Fruit fly (Drosophila melanogaster) whole organism, embryonic: Measurements from ENCODE around the gene CG15034.
A peak's percentile ranks its signal among the peaks of the same experiment; 100 is the strongest.

ENCODE experiments used
- Asciz ChIP-seq: fragments of 200-800 bp; sonication (Bioruptor generic); optimal IDR thresholded peaks from 2 replicates; lab custom pipeline; 2017; ENCODE audit warnings: missing biosample characterization, mild to moderate bottlenecking, missing genetic modification characterization, missing genetic modification reagents
- CG10565 ChIP-seq: fragments of 200-800 bp; sonication (Bioruptor generic); optimal IDR thresholded peaks from 3 replicates; lab custom pipeline; 2016; ENCODE audit warnings: missing biosample characterization, mild to moderate bottlenecking, missing genetic modification characterization
- CG11695 ChIP-seq: fragments of 200-800 bp; sonication (Bioruptor generic); IDR thresholded peaks from 3 replicates; pipeline ENCODE4 v1.3.6; 2022; ENCODE audit warnings: missing biosample characterization, missing genetic modification characterization
- CG12155 ChIP-seq: fragments of 200-800 bp; sonication (Bioruptor generic); optimal IDR thresholded peaks from 3 replicates; lab custom pipeline; 2016; ENCODE audit warnings: missing biosample characterization, missing genetic modification characterization
- CG12299 ChIP-seq: fragments of 200-800 bp; sonication (Bioruptor generic); optimal IDR thresholded peaks from 2 replicates; lab custom pipeline; 2018; ENCODE audit warnings: missing biosample characterization, mild to moderate bottlenecking, missing genetic modification characterization
- CG12659 ChIP-seq: fragments of 200-800 bp; sonication (Bioruptor generic); optimal IDR thresholded peaks from 3 replicates; lab custom pipeline; 2017; ENCODE audit warnings: mild to moderate bottlenecking, missing biosample characterization, missing genetic modification reagents, missing genetic modification characterization
- CG12769 ChIP-seq: fragments of 200-800 bp; sonication (Bioruptor generic); optimal IDR thresholded peaks from 2 replicates; lab custom pipeline; 2019; ENCODE audit warnings: missing biosample characterization, mild to moderate bottlenecking, missing genetic modification characterization, moderate library complexity
- CG15696 ChIP-seq: fragments of 200-800 bp; sonication (Bioruptor generic); optimal IDR thresholded peaks from 2 replicates; lab custom pipeline; 2019; ENCODE audit warnings: missing biosample characterization, mild to moderate bottlenecking, missing genetic modification characterization, moderate library complexity
- CG1647 ChIP-seq: fragments of 200-800 bp; sonication (Bioruptor generic); optimal IDR thresholded peaks from 3 replicates; lab custom pipeline; 2016; ENCODE audit warnings: missing biosample characterization, missing genetic modification characterization
- CG16779 ChIP-seq: fragments of 200-800 bp; sonication (Bioruptor generic); IDR thresholded peaks from 2 replicates; pipeline ENCODE4 v1.3.6; 2022; ENCODE audit warnings: missing biosample characterization, missing genetic modification characterization
- CG16863 ChIP-seq: fragments of 200-800 bp; sonication (Bioruptor generic); optimal IDR thresholded peaks from 3 replicates; lab custom pipeline; 2016; ENCODE audit warnings: missing biosample characterization, missing genetic modification characterization
- CG17829 ChIP-seq: fragments of 200-800 bp; optimal IDR thresholded peaks from 2 replicates; lab custom pipeline; 2019; ENCODE audit warnings: missing biosample characterization, mild to moderate bottlenecking, missing genetic modification characterization, moderate library complexity
- CG18011 ChIP-seq: fragments of 200-800 bp; sonication (Bioruptor generic); optimal IDR thresholded peaks from 2 replicates; lab custom pipeline; 2017; ENCODE audit warnings: missing biosample characterization, missing genetic modification characterization, mild to moderate bottlenecking, moderate library complexity, missing genotype
- CG1832 ChIP-seq: fragments of 200-800 bp; sonication (Bioruptor generic); optimal IDR thresholded peaks from 2 replicates; lab custom pipeline; 2017; ENCODE audit warnings: missing biosample characterization, mild to moderate bottlenecking, missing genetic modification characterization, inconsistent platforms
- CG5245 ChIP-seq: fragments of 200-800 bp; sonication (Bioruptor generic); optimal IDR thresholded peaks from 3 replicates; lab custom pipeline; 2016; ENCODE audit warnings: missing biosample characterization, missing genetic modification characterization
- CG5953 ChIP-seq: fragments of 200-800 bp; sonication (Bioruptor generic); IDR thresholded peaks from 2 replicates; pipeline ENCODE4 v1.3.6; 2022; ENCODE audit warnings: missing biosample characterization, missing genetic modification characterization
- CG8765 ChIP-seq: fragments of 200-800 bp; sonication (Bioruptor generic); IDR thresholded peaks from 2 replicates; pipeline ENCODE4 v1.3.6; 2022; ENCODE audit warnings: missing biosample characterization, missing genetic modification characterization
- CG8924 ChIP-seq: fragments of 200-800 bp; optimal IDR thresholded peaks from 3 replicates; lab custom pipeline; 2019; ENCODE audit warnings: missing biosample characterization, mild to moderate bottlenecking, missing genetic modification characterization, moderate library complexity
- Deaf1 ChIP-seq: fragments of 200-800 bp; optimal IDR thresholded peaks from 3 replicates; lab custom pipeline; 2019; ENCODE audit warnings: missing biosample characterization, mild to moderate bottlenecking, missing genetic modification characterization, moderate library complexity
- Dip3 ChIP-seq: fragments of 200-800 bp; sonication (Bioruptor generic); optimal IDR thresholded peaks from 3 replicates; lab custom pipeline; 2016; ENCODE audit warnings: missing biosample characterization, missing genetic modification characterization
- Elba2 ChIP-seq: fragments of 200-800 bp; sonication (Bioruptor generic); optimal IDR thresholded peaks from 3 replicates; lab custom pipeline; 2016; ENCODE audit warnings: missing biosample characterization, missing genetic modification characterization
- Fer1 ChIP-seq: fragments of 200-800 bp; sonication (Bioruptor generic); optimal IDR thresholded peaks from 2 replicates; lab custom pipeline; 2017; ENCODE audit warnings: missing biosample characterization, mild to moderate bottlenecking, missing genetic modification characterization
- H2.0 ChIP-seq: fragments of 200-800 bp; sonication (Bioruptor generic); IDR thresholded peaks from 2 replicates; pipeline ENCODE4 v1.3.6; 2022; ENCODE audit warnings: missing biosample characterization, missing genetic modification characterization
- HLHmδ ChIP-seq: fragments of 200-800 bp; sonication (Bioruptor generic); optimal IDR thresholded peaks from 2 replicates; lab custom pipeline; 2018; ENCODE audit warnings: missing biosample characterization, mild to moderate bottlenecking, missing genetic modification characterization, moderate library complexity
- HmgZ ChIP-seq: fragments of 200-800 bp; sonication (Bioruptor generic); optimal IDR thresholded peaks from 2 replicates; lab custom pipeline; 2018; ENCODE audit warnings: missing biosample characterization, mild to moderate bottlenecking, missing genetic modification characterization
- Hr51 ChIP-seq, 2 experiments: fragments of 200-800 bp; sonication (Bioruptor generic); optimal IDR thresholded peaks; 2 replicates in 1 of 2; 3 replicates in 1 of 2; lab custom pipeline; 2016 to 2018; ENCODE audit warnings: missing biosample characterization in 2 of 2, missing genetic modification characterization in 2 of 2, mild to moderate bottlenecking in 1 of 2, moderate library complexity in 1 of 2
- Hr78 ChIP-seq, 2 experiments: fragments of 200-800 bp in 1 of 2; fragments of >200 bp in 1 of 2; sonication (Bioruptor generic) in 1 of 2; optimal IDR thresholded peaks; 2 replicates each; lab custom pipeline; 2017 to 2019; ENCODE audit warnings: missing biosample characterization in 2 of 2, missing genetic modification characterization in 2 of 2, mild to moderate bottlenecking in 1 of 2, moderate library complexity in 1 of 2
- Jarid2 ChIP-seq: fragments of 200-800 bp; sonication (Bioruptor generic); optimal IDR thresholded peaks from 3 replicates; lab custom pipeline; 2017; ENCODE audit warnings: mild to moderate bottlenecking, missing biosample characterization, missing genetic modification reagents, missing genetic modification characterization
- Kr ChIP-seq: fragments of 200-800 bp; sonication (Bioruptor generic); optimal IDR thresholded peaks from 2 replicates; lab custom pipeline; 2017; ENCODE audit warnings: missing biosample characterization, mild to moderate bottlenecking, missing genetic modification characterization
- Mes4 ChIP-seq: fragments of 200-800 bp; sonication (Bioruptor generic); optimal IDR thresholded peaks from 2 replicates; lab custom pipeline; 2016; ENCODE audit warnings: missing biosample characterization, missing genetic modification characterization
- Mrtf ChIP-seq: fragments of 200-800 bp; sonication (Bioruptor generic); IDR thresholded peaks from 3 replicates; pipeline ENCODE4 v1.3.6; 2022; ENCODE audit warnings: missing biosample characterization, missing genetic modification characterization
- Sox102F ChIP-seq: fragments of 200-800 bp; sonication (Bioruptor generic); optimal IDR thresholded peaks from 2 replicates; lab custom pipeline; 2018; ENCODE audit warnings: missing biosample characterization, mild to moderate bottlenecking, missing genetic modification characterization, moderate library complexity
- Tbp ChIP-seq: fragments of >200 bp; optimal IDR thresholded peaks from 2 replicates; lab custom pipeline; 2018; ENCODE audit warnings: missing biosample characterization, missing genetic modification characterization
- Trl ChIP-seq, 3 experiments: fragments of >200 bp in 2 of 3; fragments of 200-800 bp in 1 of 3; sonication (Bioruptor generic) in 1 of 3; optimal IDR thresholded peaks; 2 replicates in 1 of 3; 3 replicates in 2 of 3; lab custom pipeline; 2016 to 2017; ENCODE audit warnings: missing biosample characterization in 1 of 3, missing genetic modification characterization in 1 of 3
- aop ChIP-seq: fragments of 200-800 bp; sonication (Bioruptor generic); IDR thresholded peaks from 2 replicates; pipeline ENCODE4 v1.3.6; 2022; ENCODE audit warnings: missing biosample characterization, missing genetic modification characterization
- ara ChIP-seq: fragments of 200-800 bp; sonication (Bioruptor generic); IDR thresholded peaks from 2 replicates; pipeline ENCODE4 v1.3.6; 2022; ENCODE audit warnings: missing biosample characterization, missing genetic modification characterization
- cg ChIP-seq: fragments of 200-800 bp; sonication (Bioruptor generic); optimal IDR thresholded peaks from 3 replicates; lab custom pipeline; 2019; ENCODE audit warnings: missing biosample characterization, mild to moderate bottlenecking, missing genetic modification characterization, moderate library complexity
- da ChIP-seq: fragments of 200-800 bp; sonication (Bioruptor generic); optimal IDR thresholded peaks from 2 replicates; lab custom pipeline; 2016; ENCODE audit warnings: missing biosample characterization, missing genetic modification characterization
- disco-r ChIP-seq: fragments of 200-800 bp; sonication (Bioruptor generic); optimal IDR thresholded peaks from 2 replicates; lab custom pipeline; 2016; ENCODE audit warnings: missing biosample characterization, missing genetic modification characterization
- gcm2 ChIP-seq: fragments of 200-800 bp; sonication (Bioruptor generic); optimal IDR thresholded peaks from 2 replicates; lab custom pipeline; 2016; ENCODE audit warnings: missing biosample characterization, missing genetic modification characterization
- nau ChIP-seq: fragments of 200-800 bp; sonication (Bioruptor generic); optimal IDR thresholded peaks from 3 replicates; lab custom pipeline; 2017; ENCODE audit warnings: missing biosample characterization, mild to moderate bottlenecking, missing genetic modification characterization, missing genetic modification reagents
- nerfin-1 ChIP-seq: fragments of 200-800 bp; sonication (Bioruptor generic); optimal IDR thresholded peaks from 3 replicates; lab custom pipeline; 2019; ENCODE audit warnings: missing biosample characterization, mild to moderate bottlenecking, missing genetic modification characterization, moderate library complexity
- nom ChIP-seq: fragments of 200-800 bp; sonication (Bioruptor generic); optimal IDR thresholded peaks from 2 replicates; lab custom pipeline; 2017; ENCODE audit warnings: missing biosample characterization, missing genetic modification characterization, mild to moderate bottlenecking, moderate library complexity, missing genetic modification reagents
- peb ChIP-seq: fragments of 200-800 bp; sonication (Bioruptor generic); IDR thresholded peaks from 2 replicates; pipeline ENCODE4 v1.3.6; 2022; ENCODE audit warnings: missing biosample characterization, missing genetic modification characterization
- pfk ChIP-seq: fragments of 200-800 bp; sonication (Bioruptor generic); optimal IDR thresholded peaks from 2 replicates; lab custom pipeline; 2018; ENCODE audit warnings: missing biosample characterization, mild to moderate bottlenecking, missing genetic modification characterization, moderate library complexity
- sens-2 ChIP-seq: fragments of 200-800 bp; sonication (Bioruptor generic); IDR thresholded peaks from 2 replicates; pipeline ENCODE4 v1.3.6; 2022; ENCODE audit warnings: missing biosample characterization, missing genetic modification characterization
- slp2 ChIP-seq: fragments of 200-800 bp; sonication (Bioruptor generic); optimal IDR thresholded peaks from 2 replicates; lab custom pipeline; 2016; ENCODE audit warnings: missing biosample characterization, missing genetic modification characterization
- stwl ChIP-seq: fragments of 200-800 bp; sonication (Bioruptor generic); optimal IDR thresholded peaks from 3 replicates; lab custom pipeline; 2018; ENCODE audit warnings: missing biosample characterization, mild to moderate bottlenecking, missing genetic modification characterization, moderate library complexity
- unc-4 ChIP-seq: fragments of 200-800 bp; sonication (Bioruptor generic); IDR thresholded peaks from 2 replicates; pipeline ENCODE4 v1.3.6; 2022; ENCODE audit warnings: missing biosample characterization, missing genetic modification characterization; ENCODE audit not compliant: partially characterized antibody
- wor ChIP-seq: fragments of 200-800 bp; sonication (Bioruptor generic); IDR thresholded peaks from 2 replicates; pipeline ENCODE4 v1.3.6; 2022; ENCODE audit warnings: missing biosample characterization, missing genetic modification characterization

The CG15034 gene

DNA sequence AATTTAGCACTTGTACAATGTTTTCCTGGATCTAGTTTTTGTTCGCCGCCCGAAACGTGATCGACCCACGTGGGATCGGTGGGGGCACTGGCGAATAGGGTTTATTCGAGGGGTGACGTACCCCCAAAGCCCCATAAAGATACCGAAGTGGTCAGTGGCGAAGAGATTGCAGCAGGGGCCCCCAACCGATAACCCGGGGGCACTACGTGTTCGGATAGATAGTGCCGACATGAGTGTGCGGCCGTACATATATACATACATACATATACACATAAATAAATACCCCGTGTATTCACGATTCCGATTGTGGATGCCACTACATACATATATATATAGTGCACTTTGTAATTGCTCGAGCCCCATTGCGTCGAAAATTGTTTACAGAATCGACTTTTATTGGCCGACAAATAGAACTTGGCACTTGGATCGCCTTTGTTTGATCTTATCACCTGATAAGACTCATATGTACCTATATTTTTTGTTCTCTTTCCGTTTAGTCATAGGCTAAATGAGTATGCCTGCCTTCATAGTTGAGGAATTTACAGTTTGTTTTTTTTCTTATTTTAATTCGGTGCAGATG lies 43.4 kb downstream of the CG15034 start (continued):
- TF ChIP-seq nom (GFP tag; lab: Kevin White, UChicago) (peak; percentile 28), CG11695 (GFP tag; lab: Robert Waterston, UW) (no peak), CG12155 (GFP tag; lab: Kevin White, UChicago) (no peak), CG1832 (GFP tag; lab: Kevin White, UChicago) (no peak), CG5245 (GFP tag; lab: Kevin White, UChicago) (no peak), Jarid2 (GFP tag; lab: Kevin White, UChicago) (no peak), Kr (GFP tag; lab: Kevin White, UChicago) (no peak), Deaf1 (tag; lab: Kevin White, UChicago) (no peak), CG15696 (tag; lab: Kevin White, UChicago) (no peak), ara (GFP tag; lab: Robert Waterston, UW) (no peak), cg (GFP tag; lab: Kevin White, UChicago) (peak; percentile 47), slp2 (GFP tag; lab: Kevin White, UChicago) (no peak), Trl (optimal IDR thresholded peaks at IDR 0.05; lab: Kevin White, UChicago) (no peak), Trl (GFP tag; optimal IDR thresholded peaks at IDR 0.05; lab: Kevin White, UChicago) (no peak), Elba2 (GFP tag; lab: Kevin White, UChicago) (no peak), CG16779 (GFP tag; lab: Robert Waterston, UW) (no peak), gcm2 (no peak), CG5953 (GFP tag; lab: Robert Waterston, UW) (no peak), HmgZ (tag; lab: Kevin White, UChicago) (no peak), Hr51 (GFP tag; optimal IDR thresholded peaks at IDR 0.05; lab: Kevin White, UChicago) (no peak), H2.0 (GFP tag; lab: Robert Waterston, UW) (no peak), pfk (no peak), Dip3 (no peak), unc-4 (no peak), nau (no peak), Mes4 (no peak), da (GFP tag; lab: Kevin White, UChicago) (no peak), CG18011 (GFP tag; lab: Kevin White, UChicago) (no peak), CG8924 (tag; lab: Kevin White, UChicago) (no peak), CG1647 (GFP tag; lab: Kevin White, UChicago) (no peak), Sox102F (GFP tag; lab: Kevin White, UChicago) (no peak), aop (GFP tag; lab: Robert Waterston, UW) (no peak), nerfin-1 (tag; lab: Kevin White, UChicago) (no peak), wor (GFP tag; lab: Robert Waterston, UW) (no peak), Mrtf (GFP tag; lab: Robert Waterston, UW) (no peak), Fer1 (no peak), CG16863 (GFP tag; lab: Kevin White, UChicago) (no peak), Asciz (GFP tag; lab: Kevin White, UChicago) (no peak), CG12659 (GFP tag; lab: Kevin White, UChicago) (no peak), sens-2 (GFP tag; lab: Robert Waterston, UW) (no peak), CG17829 (tag; lab: Kevin White, UChicago) (no peak), HLHmδ (no peak), Hr78 (GFP tag; optimal IDR thresholded peaks at IDR 0.05; lab: Kevin White, UChicago) (peak in 1 of 2 experiments; percentile 67), CG8765 (GFP tag; lab: Robert Waterston, UW) (no peak), Tbp (GFP tag; lab: Kevin White, UChicago) (no peak), peb (GFP tag; lab: Robert Waterston, UW) (no peak), disco-r (GFP tag; lab: Kevin White, UChicago) (no peak), CG12299 (no peak), CG10565 (no peak), CG12769 (tag; lab: Kevin White, UChicago) (no peak), stwl (no peak)
